Worm (Caenorhabditis elegans): ENCODE results near the gene M03C11.3.

The M03C11.3 gene

ce11 chrIII:10415822-10416221, 11.0 kb downstream of the M03C11.3 start, which contains the start of gene ymel-1:
Gene ymel-1, plus strand, starts transcription at chrIII:10416139.
- TF ChIP-seq nhr-23 (tag; optimal IDR thresholded peaks at IDR 0.05) (peak; percentile 32), lin-39 (tag; optimal IDR thresholded peaks at IDR 0.05) (peak; percentile 60), mml-1 (tag; optimal IDR thresholded peaks at IDR 0.05) (no peak), ztf-11 (tag; optimal IDR thresholded peaks at IDR 0.05) (no peak), ceh-82 (tag; optimal IDR thresholded peaks at IDR 0.05) (no peak), ceh-9 (tag; optimal IDR thresholded peaks at IDR 0.05) (no peak), egl-27 (tag; optimal IDR thresholded peaks at IDR 0.05) (no peak), tbx-2 (tag; optimal IDR thresholded peaks at IDR 0.05) (no peak), ama-1 (optimal IDR thresholded peaks at IDR 0.05) (no peak), lin-15B (tag; optimal IDR thresholded peaks at IDR 0.05) (peak; percentile 50), pha-4 (tag; optimal IDR thresholded peaks at IDR 0.05) (peak; percentile 53), ZK546.5 (tag; optimal IDR thresholded peaks at IDR 0.05) (no peak), pqm-1 (tag; optimal IDR thresholded peaks at IDR 0.05) (peak; percentile 39), nfya-1 (tag; optimal IDR thresholded peaks at IDR 0.05; ENCODE audit: insufficient read depth) (peak; percentile 35), mdl-1 (tag; optimal IDR thresholded peaks at IDR 0.05) (no peak), sea-2 (GFP tag; optimal IDR thresholded peaks at IDR 0.05) (no peak), nhr-77 (tag; optimal IDR thresholded peaks at IDR 0.05) (no peak), nhr-76 (tag; optimal IDR thresholded peaks at IDR 0.05) (no peak), nhr-28 (tag; optimal IDR thresholded peaks at IDR 0.05) (no peak), skn-1 (tag; optimal IDR thresholded peaks at IDR 0.05) (no peak), hmg-11 (tag; optimal IDR thresholded peaks at IDR 0.05) (peak; percentile 29), unc-62 (GFP tag; optimal IDR thresholded peaks at IDR 0.05) (no peak), unc-39 (tag; optimal IDR thresholded peaks at IDR 0.05) (no peak), daf-12 (tag; optimal IDR thresholded peaks at IDR 0.05) (no peak), egl-5 (tag; optimal IDR thresholded peaks at IDR 0.05) (no peak), nhr-43 (tag; optimal IDR thresholded peaks at IDR 0.05; ENCODE audit: poor library complexity, severe bottlenecking) (no peak), snpc-4 (tag; optimal IDR thresholded peaks at IDR 0.05) (no peak), ceh-16 (tag; optimal IDR thresholded peaks at IDR 0.05) (no peak), lsy-12 (tag; optimal IDR thresholded peaks at IDR 0.05) (no peak), R02D3.7 (tag; optimal IDR thresholded peaks at IDR 0.05) (peak; percentile 11), nhr-67 (tag; optimal IDR thresholded peaks at IDR 0.05) (no peak), ceh-28 (tag; optimal IDR thresholded peaks at IDR 0.05) (no peak), zag-1 (tag; optimal IDR thresholded peaks at IDR 0.05) (no peak), fkh-2 (tag; optimal IDR thresholded peaks at IDR 0.05) (no peak), aly-2 (tag; optimal IDR thresholded peaks at IDR 0.05) (peak; percentile 14), nhr-237 (tag; optimal IDR thresholded peaks at IDR 0.05) (no peak), fos-1 (tag; optimal IDR thresholded peaks at IDR 0.05) (no peak), nhr-12 (tag; optimal IDR thresholded peaks at IDR 0.05) (no peak), elt-3 (tag; optimal IDR thresholded peaks at IDR 0.05) (no peak), nhr-11 (tag; optimal IDR thresholded peaks at IDR 0.05) (no peak), fkh-10 (GFP tag; optimal IDR thresholded peaks at IDR 0.05) (no peak), elt-1 (tag; optimal IDR thresholded peaks at IDR 0.05) (no peak), elt-2 (tag; optimal IDR thresholded peaks at IDR 0.05) (peak; percentile 22), ztf-4 (tag; optimal IDR thresholded peaks at IDR 0.05) (no peak), nhr-25 (tag; optimal IDR thresholded peaks at IDR 0.05) (peak; percentile 19), jun-1 (tag; optimal IDR thresholded peaks at IDR 0.05) (no peak), eor-1 (tag; optimal IDR thresholded peaks at IDR 0.05) (no peak)

- no peak for TF ChIP-seq fkh-2 (tag; optimal IDR thresholded peaks at IDR 0.05)
- TF ChIP-seq daf-12 (tag; optimal IDR thresholded peaks at IDR 0.05): no peak
- TF ChIP-seq aly-2 (tag; optimal IDR thresholded peaks at IDR 0.05): no peak
- TF ChIP-seq nhr-237 (tag; optimal IDR thresholded peaks at IDR 0.05): no peak
- TF ChIP-seq elt-1 (tag; optimal IDR thresholded peaks at IDR 0.05): no peak
- no peak for TF ChIP-seq ztf-11 (tag; optimal IDR thresholded peaks at IDR 0.05)
- no peak for TF ChIP-seq nhr-43 (tag; optimal IDR thresholded peaks at IDR 0.05; ENCODE audit: poor library complexity, severe bottlenecking)
- TF ChIP-seq ceh-28 (tag; optimal IDR thresholded peaks at IDR 0.05): no peak
- no peak for TF ChIP-seq nhr-25 (tag; optimal IDR thresholded peaks at IDR 0.05)
- no peak for TF ChIP-seq elt-3 (tag; optimal IDR thresholded peaks at IDR 0.05)
- no peak for TF ChIP-seq lin-39 (tag; optimal IDR thresholded peaks at IDR 0.05)
- TF ChIP-seq pqm-1 (tag; optimal IDR thresholded peaks at IDR 0.05): no peak
- TF ChIP-seq mml-1 (tag; optimal IDR thresholded peaks at IDR 0.05): no peak
- TF ChIP-seq jun-1 (tag; optimal IDR thresholded peaks at IDR 0.05): no peak
- no peak for TF ChIP-seq eor-1 (tag; optimal IDR thresholded peaks at IDR 0.05)
- no peak for TF ChIP-seq hmg-11 (tag; optimal IDR thresholded peaks at IDR 0.05)
- TF ChIP-seq unc-39 (tag; optimal IDR thresholded peaks at IDR 0.05): no peak
Measured at ce11 chrIII:10421680-10422079, 16.8 kb downstream of the M03C11.3 start.
